Fruit fly (Drosophila melanogaster) whole organism, prepupa: ENCODE results near the gene CG4424.
A peak's percentile ranks its signal among the peaks of the same experiment; 100 is the strongest.

Experiments used
- Blimp-1 ChIP-seq: fragments of 200-800 bp; sonication (Bioruptor generic); optimal IDR thresholded peaks from 3 replicates; lab custom pipeline; 2017; ENCODE audit warnings: missing biosample characterization, missing genetic modification characterization, mild to moderate bottlenecking, moderate library complexity, missing genetic modification reagents
- CG10631 ChIP-seq: fragments of 200-800 bp; sonication (Bioruptor generic); optimal IDR thresholded peaks from 2 replicates; lab custom pipeline; 2016; ENCODE audit warnings: missing biosample characterization, missing genetic modification characterization
- CG11294 ChIP-seq: fragments of 200-800 bp; sonication (Bioruptor generic); IDR thresholded peaks from 2 replicates; pipeline ENCODE4 v1.3.6; 2022; ENCODE audit warnings: missing biosample characterization, missing genetic modification characterization
- CG11762 ChIP-seq: fragments of 200-800 bp; sonication (Bioruptor generic); optimal IDR thresholded peaks from 3 replicates; lab custom pipeline; 2016; ENCODE audit warnings: missing biosample characterization, missing genetic modification characterization; ENCODE audit not compliant: insufficient read depth
- CG15336 ChIP-seq: fragments of 200-800 bp; sonication (Bioruptor generic); IDR thresholded peaks from 2 replicates; pipeline ENCODE4 v1.3.6; 2022; ENCODE audit warnings: missing biosample characterization, missing genetic modification characterization
- CG16779 ChIP-seq: fragments of 200-800 bp; sonication (Bioruptor generic); optimal IDR thresholded peaks from 3 replicates; lab custom pipeline; 2017; ENCODE audit warnings: missing biosample characterization, mild to moderate bottlenecking, missing genetic modification characterization
- CG32006 ChIP-seq: fragments of 200-800 bp; sonication (Bioruptor generic); optimal IDR thresholded peaks from 3 replicates; lab custom pipeline; 2017; ENCODE audit warnings: missing biosample characterization, mild to moderate bottlenecking, missing genetic modification characterization
- CG3919 ChIP-seq: fragments of 200-800 bp; sonication (Bioruptor generic); optimal IDR thresholded peaks from 3 replicates; lab custom pipeline; 2016; ENCODE audit warnings: missing biosample characterization, missing genetic modification characterization
- CG4318 ChIP-seq: fragments of 200-800 bp; sonication (Bioruptor generic); optimal IDR thresholded peaks from 3 replicates; lab custom pipeline; 2017; ENCODE audit warnings: missing biosample characterization, mild to moderate bottlenecking, missing genetic modification characterization
- CG6163 ChIP-seq: fragments of 200-800 bp; sonication (Bioruptor generic); IDR thresholded peaks from 3 replicates; pipeline ENCODE4 v1.3.6; 2022; ENCODE audit warnings: missing biosample characterization, missing genetic modification characterization
- CG7368 ChIP-seq: fragments of 200-800 bp; sonication (Bioruptor generic); optimal IDR thresholded peaks from 3 replicates; lab custom pipeline; 2016; ENCODE audit warnings: missing biosample characterization, missing genetic modification characterization
- CG8319 ChIP-seq: fragments of 200-800 bp; sonication (Bioruptor generic); optimal IDR thresholded peaks from 3 replicates; lab custom pipeline; 2016; ENCODE audit warnings: missing biosample characterization, missing genetic modification characterization
- CG8632 ChIP-seq: fragments of 200-800 bp; sonication (Bioruptor generic); optimal IDR thresholded peaks from 3 replicates; lab custom pipeline; 2016; ENCODE audit warnings: missing biosample characterization, missing genetic modification characterization
- Eip78C ChIP-seq: fragments of 200-800 bp; sonication (Bioruptor generic); peaks from one replicate; lab custom pipeline; 2016; ENCODE audit warnings: missing biosample characterization, missing genetic modification characterization
- Ets21C ChIP-seq: fragments of 200-800 bp; sonication (Bioruptor generic); optimal IDR thresholded peaks from 3 replicates; lab custom pipeline; 2016; ENCODE audit warnings: missing biosample characterization, missing genetic modification characterization
- Gug ChIP-seq: fragments of 200-800 bp; sonication (Bioruptor generic); IDR thresholded peaks from 2 replicates; pipeline ENCODE4 v1.3.6; 2022; ENCODE audit warnings: missing biosample characterization, missing genetic modification characterization
- Hr38 ChIP-seq: sonication (Bioruptor generic); optimal IDR thresholded peaks from 2 replicates; lab custom pipeline; 2016; ENCODE audit warnings: missing biosample characterization, missing genetic modification characterization
- Hr39 ChIP-seq: fragments of 200-800 bp; sonication (Bioruptor generic); optimal IDR thresholded peaks from 2 replicates; lab custom pipeline; 2016; ENCODE audit warnings: missing biosample characterization, missing genetic modification characterization
- Met ChIP-seq: fragments of 200-800 bp; sonication (Bioruptor generic); optimal IDR thresholded peaks from 3 replicates; lab custom pipeline; 2016; ENCODE audit warnings: missing biosample characterization, missing genetic modification characterization
- OdsH ChIP-seq: fragments of 200-800 bp; sonication (Bioruptor generic); optimal IDR thresholded peaks from 3 replicates; lab custom pipeline; 2016; ENCODE audit warnings: missing biosample characterization, missing genetic modification characterization
- Smox ChIP-seq: fragments of 200-800 bp; sonication (Bioruptor generic); optimal IDR thresholded peaks from 3 replicates; lab custom pipeline; 2016; ENCODE audit warnings: missing biosample characterization, missing genetic modification characterization
- Sox102F ChIP-seq: fragments of 200-800 bp; sonication (Bioruptor generic); optimal IDR thresholded peaks from 2 replicates; lab custom pipeline; 2016; ENCODE audit warnings: missing biosample characterization, mild to moderate bottlenecking, missing genetic modification characterization
- Sox14 ChIP-seq: fragments of 200-800 bp; sonication (Bioruptor generic); optimal IDR thresholded peaks from 3 replicates; lab custom pipeline; 2016; ENCODE audit warnings: missing biosample characterization, missing genetic modification characterization
- Sox15 ChIP-seq: fragments of 200-800 bp; sonication (Bioruptor generic); optimal IDR thresholded peaks from 3 replicates; lab custom pipeline; 2016; ENCODE audit warnings: missing biosample characterization, missing genetic modification characterization
- achi ChIP-seq: fragments of 200-800 bp; sonication (Bioruptor generic); optimal IDR thresholded peaks from 3 replicates; lab custom pipeline; 2016; ENCODE audit warnings: missing biosample characterization, missing genetic modification characterization
- acj6 ChIP-seq: fragments of 200-800 bp; sonication (Bioruptor generic); optimal IDR thresholded peaks from 3 replicates; lab custom pipeline; 2016; ENCODE audit warnings: missing biosample characterization, missing genetic modification characterization
- cyc ChIP-seq: fragments of 200-800 bp; sonication (Bioruptor generic); optimal IDR thresholded peaks from 3 replicates; lab custom pipeline; 2016; ENCODE audit warnings: missing biosample characterization, missing genetic modification characterization
- dsx ChIP-seq: fragments of 200-800 bp; optimal IDR thresholded peaks from 3 replicates; lab custom pipeline; 2019; ENCODE audit warnings: missing biosample characterization, mild to moderate bottlenecking, missing genetic modification characterization, moderate library complexity; ENCODE audit not compliant: poor library complexity, severe bottlenecking
- fkh ChIP-seq: fragments of 200-800 bp; sonication (Bioruptor generic); optimal IDR thresholded peaks from 3 replicates; lab custom pipeline; 2017; ENCODE audit warnings: missing biosample characterization, mild to moderate bottlenecking, missing genetic modification characterization, moderate library complexity
- lz ChIP-seq: fragments of 200-800 bp; sonication (Bioruptor generic); optimal IDR thresholded peaks from 3 replicates; lab custom pipeline; 2016; ENCODE audit warnings: missing biosample characterization, missing genetic modification characterization
- pdm3 ChIP-seq: fragments of 200-800 bp; sonication (Bioruptor generic); optimal IDR thresholded peaks from 3 replicates; lab custom pipeline; 2016; ENCODE audit warnings: missing biosample characterization, missing genetic modification characterization
- salr ChIP-seq, 2 experiments: fragments of 200-800 bp; sonication (Bioruptor generic); optimal IDR thresholded peaks; 3 replicates each; lab custom pipeline; 2016 to 2018; ENCODE audit warnings: missing biosample characterization in 2 of 2, missing genetic modification characterization in 2 of 2, mild to moderate bottlenecking in 1 of 2
- spab ChIP-seq: fragments of 200-800 bp; sonication (Bioruptor generic); optimal IDR thresholded peaks from 2 replicates; lab custom pipeline; 2017; ENCODE audit warnings: missing biosample characterization, mild to moderate bottlenecking, missing genetic modification characterization, missing genetic modification reagents
- ss ChIP-seq, 2 experiments: fragments of 200-800 bp; sonication (Bioruptor generic); optimal IDR thresholded peaks; 2 replicates in 1 of 2; 3 replicates in 1 of 2; lab custom pipeline; 2017 to 2018; ENCODE audit warnings: mild to moderate bottlenecking in 2 of 2, missing biosample characterization in 2 of 2, missing genetic modification characterization in 2 of 2, moderate library complexity in 1 of 2
- svp ChIP-seq: fragments of 200-800 bp; sonication (Bioruptor generic); peaks from one replicate; lab custom pipeline; 2016; ENCODE audit warnings: missing biosample characterization, missing genetic modification characterization
- vri ChIP-seq: fragments of 200-800 bp; sonication (Bioruptor generic); optimal IDR thresholded peaks from 3 replicates; lab custom pipeline; 2016; ENCODE audit warnings: missing biosample characterization, mild to moderate bottlenecking, missing genetic modification characterization

The CG4424 gene

dm6 chr3R:20027841-20028240 is at the start of gene CG4424, which contains the start of gene CG4854:
Gene CG4424, minus strand, starts transcription at chr3R:20028040.
Gene CG4854, plus strand, starts transcription at chr3R:20028058.
- peak; percentile 97 for TF ChIP-seq fkh
- TF ChIP-seq spab: no peak

DNA sequence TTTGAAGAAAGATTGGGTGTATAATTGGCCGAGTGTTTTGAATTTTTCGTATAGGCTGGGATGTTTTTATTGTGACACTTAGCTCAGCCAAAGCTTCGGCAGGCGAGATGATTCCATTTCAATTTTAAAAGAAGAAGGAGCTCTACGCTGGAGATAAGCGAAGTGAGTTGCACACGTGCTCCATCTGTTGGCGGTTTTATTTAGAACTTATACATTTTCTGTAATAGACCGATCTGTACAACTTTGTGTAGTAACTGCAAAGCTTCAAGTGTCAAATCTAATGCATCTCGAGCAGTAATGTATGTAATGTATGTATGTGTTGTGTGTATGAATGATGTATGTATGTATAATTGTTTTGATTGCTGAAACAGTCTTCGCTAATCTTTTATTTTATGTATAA is 38.6 kb upstream of the CG4424 start:
- TF ChIP-seq Sox102F (GFP tag; lab: Kevin White, UChicago) (no peak), CG16779 (tag; lab: Kevin White, UChicago) (no peak), Hr38 (GFP tag; lab: Kevin White, UChicago) (no peak)

- TF ChIP-seq CG11762 (GFP tag; lab: Kevin White, UChicago): no peak
- TF ChIP-seq vri: no peak
- TF ChIP-seq CG8319 (GFP tag; lab: Kevin White, UChicago): no peak
- no peak for TF ChIP-seq OdsH (GFP tag; lab: Kevin White, UChicago)
- no peak for TF ChIP-seq Hr38 (GFP tag; lab: Kevin White, UChicago)
- no peak for TF ChIP-seq Blimp-1 (GFP tag; lab: Kevin White, UChicago)
- no peak for TF ChIP-seq acj6 (GFP tag; lab: Kevin White, UChicago)
- TF ChIP-seq cyc: no peak
- TF ChIP-seq Met: no peak
- TF ChIP-seq CG32006 (GFP tag; lab: Kevin White, UChicago): no peak
- TF ChIP-seq Hr39 (GFP tag; lab: Kevin White, UChicago): no peak
- TF ChIP-seq salr (GFP tag; optimal IDR thresholded peaks at IDR 0.05; lab: Kevin White, UChicago): no peak
- TF ChIP-seq dsx: no peak
- no peak for TF ChIP-seq CG11294 (GFP tag; lab: Robert Waterston, UW)
- no peak for TF ChIP-seq CG3919 (GFP tag; lab: Kevin White, UChicago)
- TF ChIP-seq Sox14 (GFP tag; lab: Kevin White, UChicago): no peak
- no peak for TF ChIP-seq CG16779 (tag; lab: Kevin White, UChicago)
- TF ChIP-seq Sox102F (GFP tag; lab: Kevin White, UChicago): no peak
- TF ChIP-seq CG8632 (GFP tag; lab: Kevin White, UChicago): no peak
Observed at dm6 chr3R:20059650-20060049, 31.8 kb upstream of the CG4424 start, which contains the start of gene CG4390. Gene CG4390, minus strand, starts transcription at chr3R:20059750.

dm6 chr3R:20058960-20059359 is 31.1 kb upstream of the CG4424 start:
- TF ChIP-seq Gug (GFP tag; lab: Robert Waterston, UW) (no peak), CG15336 (GFP tag; lab: Robert Waterston, UW) (no peak), CG6163 (no peak)

DNA sequence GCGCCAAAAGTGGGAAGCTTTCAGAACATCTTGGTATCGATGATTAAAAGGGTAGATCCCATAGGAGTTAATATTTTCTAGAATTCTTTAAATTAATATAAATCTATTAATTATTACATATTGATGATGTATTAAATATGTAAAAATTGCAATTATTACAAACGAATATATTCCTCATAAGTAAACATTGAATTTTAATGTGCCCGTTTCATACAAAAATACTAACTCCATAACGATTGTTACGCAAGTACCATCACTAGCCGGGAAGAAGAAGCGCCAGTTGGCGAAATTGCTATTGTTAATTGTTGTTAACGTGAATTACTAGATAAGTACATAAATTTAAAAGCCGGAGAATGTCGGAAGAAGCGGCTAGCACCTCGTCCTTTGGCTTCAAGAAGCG is 29.7 kb upstream of the CG4424 start, which contains the start of gene mdlc:
Gene mdlc, plus strand, starts transcription at position 248 of the 400 bp plus-strand sequence.
- TF ChIP-seq ss (GFP tag; optimal IDR thresholded peaks at IDR 0.05; lab: Kevin White, UChicago): no peak
- no peak for TF ChIP-seq Ets21C (GFP tag; lab: Kevin White, UChicago)
- no peak for TF ChIP-seq CG7368
- no peak for TF ChIP-seq Eip78C
- no peak for TF ChIP-seq Sox14 (GFP tag; lab: Kevin White, UChicago)
- no peak for TF ChIP-seq Sox15 (GFP tag; lab: Kevin White, UChicago)
- TF ChIP-seq spab: no peak
- TF ChIP-seq Met: no peak
- TF ChIP-seq acj6 (GFP tag; lab: Kevin White, UChicago): no peak
- TF ChIP-seq fkh: peak; percentile 87
- TF ChIP-seq Blimp-1 (GFP tag; lab: Kevin White, UChicago): no peak
- TF ChIP-seq CG10631 (GFP tag; lab: Kevin White, UChicago): peak; percentile 14
- TF ChIP-seq salr (GFP tag; optimal IDR thresholded peaks at IDR 0.05; lab: Kevin White, UChicago): no peak
- no peak for TF ChIP-seq pdm3
- no peak for TF ChIP-seq CG4318 (GFP tag; lab: Kevin White, UChicago)
- TF ChIP-seq CG15336 (GFP tag; lab: Robert Waterston, UW): no peak
- no peak for TF ChIP-seq CG32006 (GFP tag; lab: Kevin White, UChicago)
- TF ChIP-seq CG8632 (GFP tag; lab: Kevin White, UChicago): no peak
- no peak for TF ChIP-seq Smox
- TF ChIP-seq achi (GFP tag; lab: Kevin White, UChicago): no peak
- TF ChIP-seq lz (GFP tag; lab: Kevin White, UChicago): no peak
- peak; percentile 71 for TF ChIP-seq svp (GFP tag; lab: Kevin White, UChicago)
- TF ChIP-seq Hr38 (GFP tag; lab: Kevin White, UChicago): no peak
- TF ChIP-seq, all 60 proteins: peak for 3
